Worm (Caenorhabditis elegans): ENCODE results near the gene C09G9.1.

ce11 chrIV:8881181-8881580, 15.9 kb upstream of the C09G9.1 start, which contains the start of gene C09G9.8:
- TF ChIP-seq fos-1 (tag; optimal IDR thresholded peaks at IDR 0.05) (no peak), zag-1 (tag; optimal IDR thresholded peaks at IDR 0.05) (no peak), lir-3 (tag; optimal IDR thresholded peaks at IDR 0.05) (no peak)

All from whole organism, L4 larva.